Fruit fly (Drosophila melanogaster) whole organism, embryonic: ENCODE data around the gene CG1764.

Experiments
- BEAF-32 ChIP-seq: fragments of 200-800 bp; sonication (Bioruptor generic); optimal IDR thresholded peaks from 3 replicates; lab custom pipeline; 2017; ENCODE audit warnings: missing biosample characterization, missing genetic modification characterization, mild to moderate bottlenecking, moderate library complexity, missing genetic modification reagents
- Bgb ChIP-seq: fragments of 200-800 bp; sonication (Bioruptor generic); IDR thresholded peaks from 2 replicates; pipeline ENCODE4 v1.3.6; 2022; ENCODE audit warnings: missing biosample characterization, missing genetic modification characterization; ENCODE audit not compliant: partially characterized antibody
- CG1024 ChIP-seq: fragments of 200-800 bp; sonication (Bioruptor generic); IDR thresholded peaks from 2 replicates; pipeline ENCODE4 v1.3.6; 2022; ENCODE audit warnings: missing biosample characterization, missing genetic modification characterization
- CG10321 ChIP-seq: fragments of 200-800 bp; sonication (Bioruptor generic); IDR thresholded peaks from 2 replicates; pipeline ENCODE4 v1.3.6; 2022; ENCODE audit warnings: missing biosample characterization, missing genetic modification characterization
- CG10565 ChIP-seq: fragments of 200-800 bp; sonication (Bioruptor generic); optimal IDR thresholded peaks from 3 replicates; lab custom pipeline; 2016; ENCODE audit warnings: missing biosample characterization, mild to moderate bottlenecking, missing genetic modification characterization
- CG12104 ChIP-seq: fragments of 200-800 bp; sonication (Bioruptor generic); optimal IDR thresholded peaks from 3 replicates; lab custom pipeline; 2016; ENCODE audit warnings: missing biosample characterization, missing genetic modification characterization
- CG13424 ChIP-seq: fragments of 200-800 bp; sonication (Bioruptor generic); optimal IDR thresholded peaks from 2 replicates; lab custom pipeline; 2019; ENCODE audit warnings: missing biosample characterization, mild to moderate bottlenecking, missing genetic modification characterization, moderate library complexity
- CG16813 ChIP-seq: fragments of 200-800 bp; sonication (Bioruptor generic); IDR thresholded peaks from 3 replicates; pipeline ENCODE4 v1.3.6; 2022; ENCODE audit warnings: missing biosample characterization, missing genetic modification characterization; ENCODE audit not compliant: partially characterized antibody
- CG17361 ChIP-seq: fragments of 200-800 bp; sonication (Bioruptor generic); IDR thresholded peaks from 3 replicates; pipeline ENCODE4 v1.3.6; 2022; ENCODE audit warnings: missing biosample characterization, missing genetic modification characterization
- CG17829 ChIP-seq: fragments of 200-800 bp; optimal IDR thresholded peaks from 2 replicates; lab custom pipeline; 2019; ENCODE audit warnings: missing biosample characterization, mild to moderate bottlenecking, missing genetic modification characterization, moderate library complexity
- CG1792 ChIP-seq: fragments of 200-800 bp; sonication (Bioruptor generic); optimal IDR thresholded peaks from 2 replicates; lab custom pipeline; 2016; ENCODE audit warnings: missing biosample characterization, missing genetic modification characterization
- CG2129 ChIP-seq: fragments of 200-800 bp; sonication (Bioruptor generic); IDR thresholded peaks from 2 replicates; pipeline ENCODE4 v1.3.6; 2022; ENCODE audit warnings: missing biosample characterization, missing genetic modification characterization; ENCODE audit not compliant: partially characterized antibody
- CG3995 ChIP-seq: fragments of 200-800 bp; sonication (Bioruptor generic); optimal IDR thresholded peaks from 3 replicates; lab custom pipeline; 2016; ENCODE audit warnings: missing biosample characterization, missing genetic modification characterization
- CG6791 ChIP-seq: fragments of 200-800 bp; sonication (Bioruptor generic); IDR thresholded peaks from 3 replicates; pipeline ENCODE4 v1.3.6; 2022; ENCODE audit warnings: missing biosample characterization, missing genetic modification characterization; ENCODE audit not compliant: partially characterized antibody
- CG7745 ChIP-seq: fragments of 200-800 bp; sonication (Bioruptor generic); optimal IDR thresholded peaks from 2 replicates; lab custom pipeline; 2018; ENCODE audit warnings: missing biosample characterization, mild to moderate bottlenecking, missing genetic modification characterization, moderate library complexity
- CG8290 ChIP-seq, 3 experiments: fragments of 200-800 bp; sonication (Bioruptor generic); optimal IDR thresholded peaks; 2 replicates each; lab custom pipeline; 2016 to 2019; ENCODE audit warnings: missing biosample characterization in 3 of 3, missing genetic modification characterization in 3 of 3, mild to moderate bottlenecking in 2 of 3, moderate library complexity in 1 of 3
- CHES-1-like ChIP-seq: fragments of 200-800 bp; sonication (Bioruptor generic); optimal IDR thresholded peaks from 2 replicates; lab custom pipeline; 2016; ENCODE audit warnings: missing biosample characterization, missing genetic modification characterization
- CTCF ChIP-seq: fragments of 200-800 bp; sonication (Bioruptor generic); optimal IDR thresholded peaks from 2 replicates; lab custom pipeline; 2017; ENCODE audit warnings: missing biosample characterization, mild to moderate bottlenecking, missing genetic modification characterization, moderate library complexity
- E2f2 ChIP-seq: fragments of 200-800 bp; sonication (Bioruptor generic); IDR thresholded peaks from 2 replicates; pipeline ENCODE4 v1.3.6; 2022; ENCODE audit warnings: missing biosample characterization, missing genetic modification characterization
- GATAe ChIP-seq: fragments of 200-800 bp; sonication (Bioruptor generic); conservative IDR thresholded peaks from 2 replicates; pipeline ENCODE4 v1.3.6; 2022; ENCODE audit warnings: missing biosample characterization, missing genetic modification characterization
- Hr3 ChIP-seq: fragments of 200-800 bp; sonication (Bioruptor generic); optimal IDR thresholded peaks from 3 replicates; lab custom pipeline; 2016; ENCODE audit warnings: missing biosample characterization, missing genetic modification characterization
- Lim3 ChIP-seq: fragments of 200-800 bp; sonication (Bioruptor generic); IDR thresholded peaks from 2 replicates; pipeline ENCODE4 v1.3.6; 2022; ENCODE audit warnings: missing biosample characterization, missing genetic modification characterization
- MBD-R2 ChIP-seq: fragments of 200-800 bp; sonication (Bioruptor generic); IDR thresholded peaks from 2 replicates; pipeline ENCODE4 v1.3.6; 2022; ENCODE audit warnings: missing biosample characterization, missing genetic modification characterization
- MESR4 ChIP-seq: fragments of 200-800 bp; sonication (Bioruptor generic); optimal IDR thresholded peaks from 2 replicates; lab custom pipeline; 2018; ENCODE audit warnings: missing biosample characterization, mild to moderate bottlenecking, missing genetic modification characterization, moderate library complexity
- NFAT ChIP-seq: fragments of 200-800 bp; sonication (Bioruptor generic); IDR thresholded peaks from 2 replicates; pipeline ENCODE4 v1.3.6; 2022; ENCODE audit warnings: missing biosample characterization, missing genetic modification characterization
- Nf-YB ChIP-seq: fragments of 200-800 bp; sonication (Bioruptor generic); optimal IDR thresholded peaks from 3 replicates; lab custom pipeline; 2019; ENCODE audit warnings: missing biosample characterization, mild to moderate bottlenecking, missing genetic modification characterization, moderate library complexity
- Nf-YC ChIP-seq: fragments of 200-800 bp; optimal IDR thresholded peaks from 3 replicates; lab custom pipeline; 2019; ENCODE audit warnings: missing biosample characterization, mild to moderate bottlenecking, missing genetic modification characterization, moderate library complexity
- NfI ChIP-seq: fragments of 200-800 bp; sonication (Bioruptor generic); optimal IDR thresholded peaks from 3 replicates; lab custom pipeline; 2018; ENCODE audit warnings: missing biosample characterization, mild to moderate bottlenecking, missing genetic modification characterization, moderate library complexity
- Scr ChIP-seq: fragments of 200-800 bp; sonication (Bioruptor generic); IDR thresholded peaks from 2 replicates; pipeline ENCODE4 v1.3.6; 2022; ENCODE audit warnings: missing biosample characterization, missing genetic modification characterization; ENCODE audit not compliant: partially characterized antibody
- Sry-δ ChIP-seq: fragments of 200-800 bp; sonication (Bioruptor generic); optimal IDR thresholded peaks from 2 replicates; lab custom pipeline; 2016; ENCODE audit warnings: missing biosample characterization, missing genetic modification characterization
- Tbp ChIP-seq: fragments of >200 bp; optimal IDR thresholded peaks from 2 replicates; lab custom pipeline; 2018; ENCODE audit warnings: missing biosample characterization, missing genetic modification characterization
- ap ChIP-seq: fragments of 200-800 bp; sonication (Bioruptor generic); IDR thresholded peaks from 2 replicates; pipeline ENCODE4 v1.3.6; 2022; ENCODE audit warnings: missing biosample characterization, missing genetic modification characterization
- cato ChIP-seq: fragments of 200-800 bp; sonication (Bioruptor generic); optimal IDR thresholded peaks from 2 replicates; lab custom pipeline; 2016; ENCODE audit warnings: missing biosample characterization, missing genetic modification characterization, borderline replicate concordance
- crc ChIP-seq: fragments of 200-800 bp; sonication (Bioruptor generic); optimal IDR thresholded peaks from 2 replicates; lab custom pipeline; 2016; ENCODE audit warnings: missing biosample characterization, missing genetic modification characterization
- danr ChIP-seq: fragments of 200-800 bp; sonication (Bioruptor generic); IDR thresholded peaks from 2 replicates; pipeline ENCODE4 v1.3.6; 2022; ENCODE audit warnings: missing biosample characterization, missing genetic modification characterization
- dmrt11E ChIP-seq: fragments of 200-800 bp; sonication (Bioruptor generic); optimal IDR thresholded peaks from 3 replicates; lab custom pipeline; 2018; ENCODE audit warnings: missing biosample characterization, mild to moderate bottlenecking, missing genetic modification characterization, moderate library complexity
- dmrt99B ChIP-seq: fragments of 200-800 bp; sonication (Bioruptor generic); optimal IDR thresholded peaks from 2 replicates; lab custom pipeline; 2018; ENCODE audit warnings: missing biosample characterization, mild to moderate bottlenecking, missing genetic modification characterization, moderate library complexity
- ems ChIP-seq: fragments of 200-800 bp; sonication (Bioruptor generic); optimal IDR thresholded peaks from 3 replicates; lab custom pipeline; 2016; ENCODE audit warnings: missing biosample characterization, missing genetic modification characterization
- gcm2 ChIP-seq: fragments of 200-800 bp; sonication (Bioruptor generic); optimal IDR thresholded peaks from 2 replicates; lab custom pipeline; 2016; ENCODE audit warnings: missing biosample characterization, missing genetic modification characterization
- gfzf ChIP-seq: fragments of 200-800 bp; sonication (Bioruptor generic); optimal IDR thresholded peaks from 2 replicates; lab custom pipeline; 2016; ENCODE audit warnings: missing biosample characterization, mild to moderate bottlenecking, missing genetic modification characterization, moderate library complexity
- grn ChIP-seq: fragments of 200-800 bp; sonication (Bioruptor generic); optimal IDR thresholded peaks from 3 replicates; lab custom pipeline; 2017; ENCODE audit warnings: missing biosample characterization, missing genetic modification characterization
- klu ChIP-seq: fragments of 200-800 bp; sonication (Bioruptor generic); IDR thresholded peaks from 2 replicates; pipeline ENCODE4 v1.3.6; 2022; ENCODE audit warnings: missing biosample characterization, missing genetic modification characterization
- phol ChIP-seq: fragments of 200-800 bp; sonication (Bioruptor generic); optimal IDR thresholded peaks from 3 replicates; lab custom pipeline; 2018; ENCODE audit warnings: missing biosample characterization, mild to moderate bottlenecking, missing genetic modification characterization, moderate library complexity
- pzg ChIP-seq: fragments of 200-800 bp; sonication (Bioruptor generic); optimal IDR thresholded peaks from 3 replicates; lab custom pipeline; 2018; ENCODE audit warnings: missing biosample characterization, mild to moderate bottlenecking, missing genetic modification characterization, moderate library complexity
- slbo ChIP-seq: fragments of 200-800 bp; sonication (Bioruptor generic); IDR thresholded peaks from 2 replicates; pipeline ENCODE4 v1.3.6; 2022; ENCODE audit warnings: missing biosample characterization, missing genetic modification characterization
- unc-4 ChIP-seq: fragments of 200-800 bp; sonication (Bioruptor generic); IDR thresholded peaks from 2 replicates; pipeline ENCODE4 v1.3.6; 2022; ENCODE audit warnings: missing biosample characterization, missing genetic modification characterization; ENCODE audit not compliant: partially characterized antibody
- vnd ChIP-seq: fragments of 200-800 bp; sonication (Bioruptor generic); IDR thresholded peaks from 3 replicates; pipeline ENCODE4 v1.3.6; 2022; ENCODE audit warnings: missing biosample characterization, missing genetic modification characterization; ENCODE audit not compliant: partially characterized antibody
- vvl ChIP-seq: fragments of 200-800 bp; sonication (Bioruptor generic); IDR thresholded peaks from 2 replicates; pipeline ENCODE4 v1.3.6; 2022; ENCODE audit warnings: missing biosample characterization, missing genetic modification characterization
- z ChIP-seq: fragments of 200-800 bp; sonication (Bioruptor generic); IDR thresholded peaks from 3 replicates; pipeline ENCODE4 v1.3.6; 2022; ENCODE audit warnings: missing biosample characterization, missing genetic modification characterization
- zen ChIP-seq: fragments of 200-800 bp; sonication (Bioruptor generic); optimal IDR thresholded peaks from 3 replicates; lab custom pipeline; 2018; ENCODE audit warnings: missing biosample characterization, mild to moderate bottlenecking, missing genetic modification characterization, moderate library complexity

The CG1764 gene

dm6 chrX:13338113-13338512 is 35.9 kb upstream of the CG1764 start, which contains the start of gene CG15747 (continued):
- TF ChIP-seq pzg (GFP tag; lab: Kevin White, UChicago) = peak; percentile 63
- TF ChIP-seq klu (GFP tag; lab: Robert Waterston, UW) = no peak
- TF ChIP-seq ems (GFP tag; lab: Kevin White, UChicago) = no peak
- TF ChIP-seq CG13424 = no peak
- no peak for TF ChIP-seq CTCF
- no peak for TF ChIP-seq z (GFP tag; lab: Robert Waterston, UW)
- TF ChIP-seq gcm2 (GFP tag; lab: Kevin White, UChicago) = no peak
- peak; percentile 35; the same call in 1 of the 2 replicates for TF ChIP-seq MBD-R2 (GFP tag; lab: Robert Waterston, UW)
- TF ChIP-seq CG17829 (tag; lab: Kevin White, UChicago) = no peak
- TF ChIP-seq Hr3 = no peak
- TF ChIP-seq E2f2 (GFP tag; lab: Robert Waterston, UW) = peak; percentile 11; the same call in 1 of the 2 replicates
- TF ChIP-seq vvl = peak; percentile 58
- TF ChIP-seq Nf-YB = no peak
- TF ChIP-seq CG1024 (GFP tag; lab: Robert Waterston, UW) = no peak
- peak; percentile 62; the same call in 1 of the 2 replicates for TF ChIP-seq Bgb
- peak; percentile 46; the same call in 1 of the 3 replicates for TF ChIP-seq CG17361 (GFP tag; lab: Robert Waterston, UW)
- TF ChIP-seq CG10565 (GFP tag; lab: Kevin White, UChicago) = no peak
- no peak for TF ChIP-seq crc
- TF ChIP-seq Lim3 (GFP tag; lab: Robert Waterston, UW) = no peak
- no peak for TF ChIP-seq CG8290 (GFP tag; optimal IDR thresholded peaks at IDR 0.05; lab: Kevin White, UChicago)
- TF ChIP-seq CG8290 (tag; optimal IDR thresholded peaks at IDR 0.05; lab: Kevin White, UChicago) = peak in 1 of 2 experiments; percentile 38
- TF ChIP-seq cato (GFP tag; lab: Kevin White, UChicago) = no peak
- TF ChIP-seq Tbp = no peak
- TF ChIP-seq CG7745 = no peak
- peak; percentile 68 for TF ChIP-seq BEAF-32
- TF ChIP-seq Sry-δ (GFP tag; lab: Kevin White, UChicago) = peak; percentile 0
- peak; percentile 8 for TF ChIP-seq CG3995 (GFP tag; lab: Kevin White, UChicago)
- peak; percentile 46 for TF ChIP-seq CG16813
- peak; percentile 47; the same call in 1 of the 2 replicates for TF ChIP-seq Scr
- peak; percentile 63 for TF ChIP-seq gfzf (GFP tag; lab: Kevin White, UChicago)
- TF ChIP-seq dmrt11E (tag; lab: Kevin White, UChicago) = no peak
- peak; percentile 28; the same call in 1 of the 2 replicates for TF ChIP-seq unc-4
- TF ChIP-seq ap (GFP tag; lab: Robert Waterston, UW) = no peak
- peak; percentile 72 for TF ChIP-seq CG6791 (GFP tag; lab: Robert Waterston, UW)
- peak; percentile 13; the same call in 1 of the 2 replicates for TF ChIP-seq slbo (GFP tag; lab: Robert Waterston, UW)
- TF ChIP-seq CG1792 (GFP tag; lab: Kevin White, UChicago) = no peak
- peak; percentile 4 for TF ChIP-seq phol
- no peak for TF ChIP-seq grn (GFP tag; lab: Kevin White, UChicago)
- peak; percentile 15 for TF ChIP-seq NfI
- no peak for TF ChIP-seq CG10321 (GFP tag; lab: Robert Waterston, UW)
- no peak for TF ChIP-seq GATAe (GFP tag; lab: Robert Waterston, UW)
- no peak for TF ChIP-seq dmrt99B
- no peak for TF ChIP-seq Nf-YC (tag; lab: Kevin White, UChicago)
- peak; percentile 29; the same call in 1 of the 2 replicates for TF ChIP-seq CG2129 (GFP tag; lab: Robert Waterston, UW)
- no peak for TF ChIP-seq danr (GFP tag; lab: Robert Waterston, UW)
- no peak for TF ChIP-seq CHES-1-like (GFP tag; lab: Kevin White, UChicago)
- TF ChIP-seq MESR4 (GFP tag; lab: Kevin White, UChicago) = peak; percentile 62
- no peak for TF ChIP-seq CG12104
- no peak for TF ChIP-seq zen (tag; lab: Kevin White, UChicago)
- no peak for TF ChIP-seq NFAT (GFP tag; lab: Robert Waterston, UW)
- TF ChIP-seq vnd (GFP tag; lab: Robert Waterston, UW) = peak; percentile 48; the same call in 1 of the 3 replicates
